Worm (Caenorhabditis elegans) whole organism, dauer: ENCODE results near the gene T28C6.7.

ENCODE experiments used
- unc-62 ChIP-seq: sonication (generic microtip); optimal IDR thresholded peaks from 2 replicates; lab custom pipeline; 2017; ENCODE audit warnings: missing biosample characterization, missing genetic modification reagents, missing genetic modification characterization

The T28C6.7 gene

ce11 chrIV:8852194-8852593 lies 24.6 kb downstream of the T28C6.7 start, which contains the start of gene alp-1:
alp-1 (plus strand) TSS chrIV:8852494.
- TF ChIP-seq unc-62 (GFP tag; lab: Kevin White, UChicago): no peak

- TF ChIP-seq unc-62 (GFP tag; lab: Kevin White, UChicago): no peak
Observed at ce11 chrIV:8853301-8853700, 25.7 kb downstream of the T28C6.7 start.

DNA sequence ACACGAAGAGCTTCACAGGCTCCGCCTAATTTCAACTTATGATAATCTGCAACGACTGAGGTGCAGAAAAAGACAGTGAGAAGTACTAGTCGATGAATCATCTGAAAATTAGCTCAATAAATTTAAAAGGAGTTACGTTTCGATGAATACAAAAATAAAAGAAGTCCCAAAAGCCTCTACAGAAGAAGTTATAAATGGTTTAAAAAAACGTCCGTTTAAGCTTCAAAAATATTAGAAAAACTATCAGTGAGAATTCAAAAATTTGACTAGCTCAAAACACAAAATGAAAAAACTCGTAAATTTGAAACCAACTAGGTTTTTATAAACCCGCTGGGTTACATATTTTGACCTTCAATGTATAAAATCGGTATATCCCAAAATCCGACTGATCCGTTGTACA lies 28.4 kb downstream of the T28C6.7 start, which contains the start of gene T11B7.5:
Gene T11B7.5 (minus strand): TSS at position 101 of the 400 bp plus-strand sequence.
- no peak for TF ChIP-seq unc-62 (GFP tag; lab: Kevin White, UChicago)

ce11 chrIV:8864672-8865071 lies 37.1 kb downstream of the T28C6.7 start:
- no peak for TF ChIP-seq unc-62 (GFP tag; lab: Kevin White, UChicago)

ce11 chrIV:8865343-8865742 lies 37.7 kb downstream of the T28C6.7 start, which contains the start of gene C09G9.1:
C09G9.1 (minus strand) TSS chrIV:8865485.
- no peak for TF ChIP-seq unc-62 (GFP tag; lab: Kevin White, UChicago)

DNA sequence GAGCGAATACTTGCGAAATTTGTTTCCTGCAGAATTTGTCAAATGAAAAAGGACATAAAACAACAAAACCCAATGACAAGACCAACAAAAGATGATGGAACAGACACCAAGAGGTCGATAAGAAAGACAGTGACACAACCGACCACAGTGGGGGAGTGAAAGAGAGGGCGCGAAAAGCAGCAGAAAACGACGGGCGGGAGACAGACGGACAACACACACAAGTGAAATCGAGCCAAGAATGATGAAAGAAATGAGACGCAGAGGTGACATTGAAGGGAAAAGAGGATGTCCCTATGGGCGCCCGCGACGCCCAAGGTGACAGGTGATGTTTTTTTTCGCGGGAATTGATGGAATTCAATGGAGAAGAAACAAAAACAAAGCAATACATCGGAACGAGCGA lies 38.5 kb downstream of the T28C6.7 start:
- no peak for TF ChIP-seq unc-62 (GFP tag; lab: Kevin White, UChicago)

- no peak for TF ChIP-seq unc-62 (GFP tag; lab: Kevin White, UChicago)
Observed at ce11 chrIV:8867562-8867961, 40.0 kb downstream of the T28C6.7 start.

DNA sequence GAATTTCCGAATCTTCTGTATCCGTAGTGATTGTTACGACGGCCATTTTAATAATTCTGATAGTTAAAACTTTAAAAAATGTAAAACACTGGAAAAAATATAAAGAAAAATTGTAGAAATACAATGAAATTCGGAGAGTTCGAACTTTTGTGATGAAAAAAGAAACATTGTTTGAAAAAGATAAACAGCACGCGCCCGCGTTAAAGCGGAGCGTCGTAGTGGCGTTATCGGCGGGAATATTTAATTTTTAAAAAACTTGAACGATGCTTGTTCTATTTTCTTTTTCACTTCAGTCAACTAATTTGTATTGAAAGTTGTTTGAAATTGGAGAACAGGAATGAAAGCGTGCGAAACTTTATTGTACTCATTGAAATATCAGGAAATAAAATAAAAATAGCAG lies 42.0 kb downstream of the T28C6.7 start, which contains the start of gene npp-23:
Gene npp-23 (minus strand): TSS at position 56 of the 400 bp plus-strand sequence.
- TF ChIP-seq unc-62 (GFP tag; lab: Kevin White, UChicago): no peak

ce11 chrIV:8872958-8873357 lies 45.4 kb downstream of the T28C6.7 start, which contains the start of gene C09G9.3:
C09G9.3 (minus strand) TSS chrIV:8873058.
- no peak for TF ChIP-seq unc-62 (GFP tag; lab: Kevin White, UChicago)

DNA sequence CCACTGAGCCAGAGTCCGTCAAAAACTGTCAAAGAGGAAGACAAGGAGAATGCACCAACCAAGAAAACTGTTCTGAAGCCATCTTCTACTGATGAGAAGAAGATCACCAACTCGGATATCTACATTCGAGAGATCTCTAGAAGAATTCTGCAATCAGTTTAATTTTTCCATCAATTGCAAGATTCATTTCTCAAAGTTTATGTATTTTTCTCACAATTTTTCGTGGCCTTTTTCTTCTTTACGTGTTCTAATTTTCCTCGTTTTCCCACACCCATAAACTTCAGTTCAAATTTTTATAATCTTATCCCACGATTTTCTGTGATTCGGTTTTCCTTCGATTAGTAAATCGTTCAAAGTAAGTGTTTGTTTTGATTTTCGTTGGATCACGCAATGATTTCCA lies 46.2 kb downstream of the T28C6.7 start, which contains the start of gene hdl-2:
Gene hdl-2 (plus strand): TSS at position 301 of the 400 bp plus-strand sequence.
- no peak for TF ChIP-seq unc-62 (GFP tag; lab: Kevin White, UChicago)

- TF ChIP-seq unc-62 (GFP tag; lab: Kevin White, UChicago): no peak
Observed at ce11 chrIV:8879810-8880209, 52.2 kb downstream of the T28C6.7 start, which contains the start of gene npax-4. npax-4 (minus strand) TSS chrIV:8879910.

- no peak for TF ChIP-seq unc-62 (GFP tag; lab: Kevin White, UChicago)
Observed at ce11 chrIV:8881181-8881580, 53.6 kb downstream of the T28C6.7 start, which contains the start of gene C09G9.8. C09G9.8 (plus strand) TSS chrIV:8881481.

- no peak for TF ChIP-seq unc-62 (GFP tag; lab: Kevin White, UChicago)
Observed at ce11 chrIV:8886228-8886627, 58.6 kb downstream of the T28C6.7 start, which contains the start of gene C09G9.5. C09G9.5 (plus strand) TSS chrIV:8886528.

ce11 chrIV:8888525-8889026 lies 61.0 kb downstream of the T28C6.7 start, which contains the start of gene oma-1:
oma-1 (plus strand) TSS chrIV:8888976.
- TF ChIP-seq unc-62 (GFP tag; lab: Kevin White, UChicago): no peak
